Worm (Caenorhabditis elegans): Measurements from ENCODE around the gene T21C12.4.

The T21C12.4 gene

DNA sequence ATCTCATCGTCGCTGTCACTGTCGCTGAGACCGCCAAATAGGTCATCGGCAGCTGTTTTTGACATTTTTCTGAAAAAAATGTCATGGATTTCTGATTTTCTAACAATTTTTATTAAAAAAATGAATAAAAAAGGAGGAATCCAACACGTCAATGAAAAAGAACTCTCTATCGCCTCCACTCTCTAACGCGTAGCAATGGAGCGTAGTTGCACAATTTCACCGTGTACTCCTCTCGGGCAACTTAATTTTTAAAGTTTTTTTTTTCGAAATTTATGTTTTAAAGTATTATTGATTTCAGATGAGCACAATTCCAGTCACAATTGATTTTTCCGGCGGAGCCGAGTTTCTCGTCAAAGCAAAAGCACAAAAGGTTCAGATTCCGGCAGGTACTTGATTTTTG lies 52.6 kb downstream of the T21C12.4 start, which contains the start of the genes taf-11.3 and urm-1:
taf-11.3 (minus strand) TSS at position 69 of the 400 bp plus-strand sequence.
urm-1 (plus strand) TSS at position 299 of the 400 bp plus-strand sequence.
- TF ChIP-seq ceh-36 (tag; optimal IDR thresholded peaks at IDR 0.05) (no peak), flt-1 (GFP tag; IDR thresholded peaks at IDR 0.05) (0 out of 2 replicates have a peak, but pooled peaks have one; percentile 28), hnd-1 (tag; optimal IDR thresholded peaks at IDR 0.05) (no peak), ets-7 (tag; optimal IDR thresholded peaks at IDR 0.05) (no peak), pes-1 (GFP tag; IDR thresholded peaks at IDR 0.05) (no peak)

DNA sequence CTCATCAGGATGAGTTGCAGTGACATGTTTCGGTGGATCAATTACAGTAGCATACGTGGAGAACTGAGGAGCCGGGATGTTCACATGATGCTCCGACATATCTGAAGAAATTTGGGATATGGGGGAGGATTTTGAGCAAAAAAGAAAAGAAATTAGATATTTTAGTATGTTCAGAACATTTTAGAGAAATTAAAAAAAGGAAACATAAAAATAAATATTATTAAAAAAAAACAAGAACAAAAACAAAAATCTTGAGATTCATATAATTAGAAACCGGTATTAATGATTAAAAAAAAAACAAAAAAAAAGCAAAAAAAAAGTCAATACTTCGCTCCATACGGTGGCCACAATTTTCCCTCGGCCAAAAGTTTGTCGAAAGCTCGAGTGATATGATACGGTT lies 54.1 kb downstream of the T21C12.4 start, which contains the start of gene rab-33:
rab-33 (minus strand) TSS at position 101 of the 400 bp plus-strand sequence.
- TF ChIP-seq ceh-13 (GFP tag; optimal IDR thresholded peaks at IDR 0.05) (no peak), tbx-37 (GFP tag; conservative IDR thresholded peaks at IDR 0.05) (no peak), tbx-11 (GFP tag; IDR thresholded peaks at IDR 0.05) (no peak), F13C5.2 (tag; optimal IDR thresholded peaks at IDR 0.05) (no peak), aly-1 (tag; optimal IDR thresholded peaks at IDR 0.05) (no peak), hnd-1 (tag; optimal IDR thresholded peaks at IDR 0.05) (no peak), scrt-1 (GFP tag; IDR thresholded peaks at IDR 0.05) (no peak), flt-1 (GFP tag; IDR thresholded peaks at IDR 0.05) (no peak), tra-4 (tag; optimal IDR thresholded peaks at IDR 0.05) (no peak), ama-1 (optimal IDR thresholded peaks at IDR 0.05) (no peak), sea-1 (GFP tag; conservative IDR thresholded peaks at IDR 0.05) (no peak)

Measured in whole organism, early embryonic.